Worm (Caenorhabditis elegans): ENCODE results near the gene cdr-2.

DNA sequence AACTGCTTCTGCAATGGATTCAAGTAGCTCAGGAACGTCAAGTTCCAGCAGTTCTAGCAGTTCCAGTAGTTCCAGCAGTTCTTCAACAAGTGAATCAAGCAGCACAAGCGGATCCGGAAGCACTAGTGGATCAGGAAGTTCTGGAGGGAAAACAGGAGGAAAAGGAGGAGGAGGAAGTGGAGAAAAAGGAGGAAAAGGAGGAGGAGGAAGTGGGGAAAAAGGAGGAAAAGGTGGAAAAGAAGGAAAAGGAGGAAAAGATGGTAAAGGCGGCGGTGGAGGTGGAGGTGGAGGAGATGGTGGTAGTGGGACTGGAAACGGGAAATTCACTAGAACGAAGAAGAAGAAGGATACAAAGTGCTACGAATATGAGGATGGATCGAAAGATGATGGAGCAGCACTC is 9.0 kb downstream of the cdr-2 start:
- TF ChIP-seq ama-1 (optimal IDR thresholded peaks at IDR 0.05) (no peak), scrt-1 (GFP tag; IDR thresholded peaks at IDR 0.05) (no peak), hmg-4 (GFP tag; optimal IDR thresholded peaks at IDR 0.05) (no peak), flt-1 (GFP tag; IDR thresholded peaks at IDR 0.05) (no peak), aly-1 (tag; optimal IDR thresholded peaks at IDR 0.05) (no peak)

All from whole organism, early embryonic.